Fruit fly (Drosophila melanogaster): ENCODE data around the gene mnb.

The mnb gene

dm6 chrX:17856458-17857277 is 30.4 kb downstream of the mnb start, which contains the start of gene Srx (continued):
- TF ChIP-seq CG2712 (tag; optimal IDR thresholded peaks at IDR 0.05): no peak
- peak; percentile 23 for TF ChIP-seq Lhr (GFP tag; optimal IDR thresholded peaks at IDR 0.05)
- TF ChIP-seq HmgZ (tag; optimal IDR thresholded peaks at IDR 0.05): peak; percentile 12
- 0 out of 2 replicates have a peak, but pooled peaks have one; percentile 25 for TF ChIP-seq CG31441 (GFP tag; IDR thresholded peaks at IDR 0.05)
- TF ChIP-seq CG9727 (GFP tag; optimal IDR thresholded peaks at IDR 0.05): no peak
- TF ChIP-seq CG13296 (GFP tag; optimal IDR thresholded peaks at IDR 0.05): peak; percentile 25
- no peak for TF ChIP-seq lbe (GFP tag; optimal IDR thresholded peaks at IDR 0.05)
- TF ChIP-seq CG1603 (tag; optimal IDR thresholded peaks at IDR 0.05): peak; percentile 57
- TF ChIP-seq maf-S (GFP tag; optimal IDR thresholded peaks at IDR 0.05): no peak
- no peak for TF ChIP-seq esg (GFP tag; conservative IDR thresholded peaks at IDR 0.05)
- TF ChIP-seq sisA (GFP tag; IDR thresholded peaks at IDR 0.05): no peak
- TF ChIP-seq chinmo (GFP tag; IDR thresholded peaks at IDR 0.05; ENCODE audit: partially characterized antibody): 0 out of 4 replicates have a peak, but pooled peaks have one; percentile 65
- TF ChIP-seq org-1 (GFP tag; optimal IDR thresholded peaks at IDR 0.05): peak; percentile 24
- TF ChIP-seq phol (tag; optimal IDR thresholded peaks at IDR 0.05): peak; percentile 29
- peak; percentile 15 for TF ChIP-seq shn (GFP tag; optimal IDR thresholded peaks at IDR 0.05)
- TF ChIP-seq nom (GFP tag; optimal IDR thresholded peaks at IDR 0.05): peak; percentile 37
- no peak for TF ChIP-seq sqz (GFP tag; optimal IDR thresholded peaks at IDR 0.05)
- TF ChIP-seq crol (GFP tag; IDR thresholded peaks at IDR 0.05): 0 out of 2 replicates have a peak, but pooled peaks have one; percentile 10
- TF ChIP-seq CG18599 (GFP tag; optimal IDR thresholded peaks at IDR 0.05): peak; percentile 60
- TF ChIP-seq pfk (GFP tag; optimal IDR thresholded peaks at IDR 0.05): no peak
- peak; percentile 26; the same call in 1 of the 2 replicates for TF ChIP-seq Scr (GFP tag; IDR thresholded peaks at IDR 0.05; ENCODE audit: partially characterized antibody)
- peak; percentile 68 for TF ChIP-seq Ets65A (GFP tag)
- TF ChIP-seq CG7839 (tag; optimal IDR thresholded peaks at IDR 0.05): peak; percentile 24
- TF ChIP-seq mirr (GFP tag; optimal IDR thresholded peaks at IDR 0.05): peak; percentile 51
- TF ChIP-seq CG34376 (GFP tag; optimal IDR thresholded peaks at IDR 0.05): peak; percentile 79
- peak; percentile 29 for TF ChIP-seq Blimp-1 (GFP tag; optimal IDR thresholded peaks at IDR 0.05)
- TF ChIP-seq row (GFP tag; IDR thresholded peaks at IDR 0.05): peak; percentile 43; the same call in 2 of the 3 replicates

- TF ChIP-seq CG10147 (GFP tag; optimal IDR thresholded peaks at IDR 0.05) (no peak), CG11560 (tag; IDR thresholded peaks at IDR 0.05) (no peak)
These were observed 31.0 kb downstream of the mnb start, which contains the start of gene Mco4 for dm6 chrX:17856029-17856428. Gene Mco4 (minus strand): TSS chrX:17856129.

dm6 chrX:17852457-17852856 is 34.6 kb downstream of the mnb start, which contains the start of gene CG32554:
Gene CG32554 (minus strand): TSS chrX:17852685.
- peak; percentile 83 for TF ChIP-seq hb (GFP tag; IDR thresholded peaks at IDR 0.05; ENCODE audit: partially characterized antibody)
- peak; percentile 90 for TF ChIP-seq Scr (GFP tag; IDR thresholded peaks at IDR 0.05; ENCODE audit: partially characterized antibody)
- no peak for TF ChIP-seq CG12155 (GFP tag; optimal IDR thresholded peaks at IDR 0.05)
- TF ChIP-seq H15 (GFP tag; IDR thresholded peaks at IDR 0.05): no peak
- TF ChIP-seq CTCF (GFP tag; optimal IDR thresholded peaks at IDR 0.05): peak; percentile 35
- TF ChIP-seq crp (GFP tag; optimal IDR thresholded peaks at IDR 0.05): peak in 1 of 2 experiments; percentile 60
- peak; percentile 84 for TF ChIP-seq CG7963 (GFP tag; IDR thresholded peaks at IDR 0.05; ENCODE audit: partially characterized antibody)
- no peak for TF ChIP-seq p53 (GFP tag; optimal IDR thresholded peaks at IDR 0.05)
- no peak for TF ChIP-seq exex (tag; optimal IDR thresholded peaks at IDR 0.05)
- TF ChIP-seq ato (GFP tag; IDR thresholded peaks at IDR 0.05; ENCODE audit: partially characterized antibody): peak; percentile 85
- TF ChIP-seq Ets97D (GFP tag; optimal IDR thresholded peaks at IDR 0.05): peak; percentile 23
- TF ChIP-seq NK7.1 (GFP tag; optimal IDR thresholded peaks at IDR 0.05): no peak
- no peak for TF ChIP-seq CG18619 (GFP tag; optimal IDR thresholded peaks at IDR 0.05)
- no peak for TF ChIP-seq CG12236 (GFP tag; optimal IDR thresholded peaks at IDR 0.05)
- TF ChIP-seq Hey (tag; optimal IDR thresholded peaks at IDR 0.05): no peak
- no peak for TF ChIP-seq CG17912 (GFP tag; optimal IDR thresholded peaks at IDR 0.05)
- no peak for TF ChIP-seq dati (GFP tag; IDR thresholded peaks at IDR 0.05)
- no peak for TF ChIP-seq h (optimal IDR thresholded peaks at IDR 0.05)
- no peak for TF ChIP-seq gem (tag; optimal IDR thresholded peaks at IDR 0.05)

All from whole organism, embryonic.